Fruit fly (Drosophila melanogaster) whole organism, embryonic: ENCODE measurements around the gene CG14142.

Source experiments
- CG1024 ChIP-seq: fragments of 200-800 bp; sonication (Bioruptor generic); IDR thresholded peaks from 2 replicates; pipeline ENCODE4 v1.3.6; 2022; ENCODE audit warnings: missing biosample characterization, missing genetic modification characterization
- CG10654 ChIP-seq: fragments of 200-800 bp; sonication (Bioruptor generic); optimal IDR thresholded peaks from 2 replicates; lab custom pipeline; 2016; ENCODE audit warnings: missing biosample characterization, missing genetic modification characterization
- CG11695 ChIP-seq: fragments of 200-800 bp; sonication (Bioruptor generic); IDR thresholded peaks from 3 replicates; pipeline ENCODE4 v1.3.6; 2022; ENCODE audit warnings: missing biosample characterization, missing genetic modification characterization
- CG12071 ChIP-seq: fragments of 200-800 bp; sonication (Bioruptor generic); optimal IDR thresholded peaks from 3 replicates; lab custom pipeline; 2018; ENCODE audit warnings: missing biosample characterization, mild to moderate bottlenecking, missing genetic modification characterization
- CG12104 ChIP-seq: fragments of 200-800 bp; sonication (Bioruptor generic); optimal IDR thresholded peaks from 3 replicates; lab custom pipeline; 2016; ENCODE audit warnings: missing biosample characterization, missing genetic modification characterization
- CG12219 ChIP-seq: fragments of 200-800 bp; sonication (Bioruptor generic); optimal IDR thresholded peaks from 3 replicates; lab custom pipeline; 2018; ENCODE audit warnings: missing biosample characterization, mild to moderate bottlenecking, missing genetic modification characterization
- CG14710 ChIP-seq: fragments of 200-800 bp; sonication (Bioruptor generic); optimal IDR thresholded peaks from 3 replicates; lab custom pipeline; 2019; ENCODE audit warnings: missing biosample characterization, mild to moderate bottlenecking, missing genetic modification characterization, moderate library complexity
- CG14860 ChIP-seq: fragments of 200-800 bp; sonication (Bioruptor generic); IDR thresholded peaks from 3 replicates; pipeline ENCODE4 v1.3.6; 2022; ENCODE audit warnings: missing biosample characterization, missing genetic modification characterization; ENCODE audit not compliant: partially characterized antibody
- CG14965 ChIP-seq: fragments of 200-800 bp; sonication (Bioruptor generic); optimal IDR thresholded peaks from 2 replicates; lab custom pipeline; 2016; ENCODE audit warnings: missing biosample characterization, missing genetic modification characterization, borderline replicate concordance
- CG15601 ChIP-seq: fragments of 200-800 bp; sonication (Bioruptor generic); optimal IDR thresholded peaks from 3 replicates; lab custom pipeline; 2019; ENCODE audit warnings: missing biosample characterization, mild to moderate bottlenecking, missing genetic modification characterization, moderate library complexity
- CG15696 ChIP-seq: fragments of 200-800 bp; sonication (Bioruptor generic); optimal IDR thresholded peaks from 2 replicates; lab custom pipeline; 2019; ENCODE audit warnings: missing biosample characterization, mild to moderate bottlenecking, missing genetic modification characterization, moderate library complexity
- CG16779 ChIP-seq: fragments of 200-800 bp; sonication (Bioruptor generic); IDR thresholded peaks from 2 replicates; pipeline ENCODE4 v1.3.6; 2022; ENCODE audit warnings: missing biosample characterization, missing genetic modification characterization
- CG17186 ChIP-seq: fragments of 200-800 bp; sonication (Bioruptor generic); optimal IDR thresholded peaks from 3 replicates; lab custom pipeline; 2017; ENCODE audit warnings: missing biosample characterization, missing genetic modification reagents, missing genetic modification characterization
- CG17328 ChIP-seq: fragments of 200-800 bp; sonication (Bioruptor generic); IDR thresholded peaks from 2 replicates; pipeline ENCODE4 v1.3.6; 2022; ENCODE audit warnings: missing biosample characterization, missing genetic modification characterization
- CG3065 ChIP-seq: fragments of 200-800 bp; sonication (Bioruptor generic); optimal IDR thresholded peaks from 2 replicates; lab custom pipeline; 2016; ENCODE audit warnings: missing biosample characterization, missing genetic modification characterization
- CG32532 ChIP-seq: fragments of 200-800 bp; sonication (Bioruptor generic); IDR thresholded peaks from 2 replicates; pipeline ENCODE4 v1.3.6; 2022; ENCODE audit warnings: missing biosample characterization, missing genetic modification characterization
- CG32772 ChIP-seq: fragments of 200-800 bp; sonication (Bioruptor generic); IDR thresholded peaks from 2 replicates; pipeline ENCODE4 v1.3.6; 2022; ENCODE audit warnings: missing biosample characterization, missing genetic modification characterization
- CG34422 ChIP-seq: fragments of 200-800 bp; sonication (Bioruptor generic); IDR thresholded peaks from 3 replicates; pipeline ENCODE4 v1.3.6; 2022; ENCODE audit warnings: missing biosample characterization, missing genetic modification characterization
- CG7357 ChIP-seq: fragments of 200-800 bp; sonication (Bioruptor generic); IDR thresholded peaks from 3 replicates; pipeline ENCODE4 v1.3.6; 2022; ENCODE audit warnings: missing biosample characterization, missing genetic modification characterization
- CTCF ChIP-seq: fragments of 200-800 bp; sonication (Bioruptor generic); optimal IDR thresholded peaks from 2 replicates; lab custom pipeline; 2017; ENCODE audit warnings: missing biosample characterization, mild to moderate bottlenecking, missing genetic modification characterization, moderate library complexity
- CkIIα-i1 ChIP-seq: fragments of 200-800 bp; sonication (Bioruptor generic); IDR thresholded peaks from 2 replicates; pipeline ENCODE4 v1.3.6; 2022; ENCODE audit warnings: missing biosample characterization, missing genetic modification characterization
- Doc2 ChIP-seq: fragments of 200-800 bp; sonication (Bioruptor generic); IDR thresholded peaks from 2 replicates; pipeline ENCODE4 v1.3.6; 2022; ENCODE audit warnings: missing biosample characterization, missing genetic modification characterization
- GATAe ChIP-seq: fragments of 200-800 bp; sonication (Bioruptor generic); conservative IDR thresholded peaks from 2 replicates; pipeline ENCODE4 v1.3.6; 2022; ENCODE audit warnings: missing biosample characterization, missing genetic modification characterization
- Meics ChIP-seq: fragments of 200-800 bp; sonication (Bioruptor generic); optimal IDR thresholded peaks from 2 replicates; lab custom pipeline; 2017; ENCODE audit warnings: missing biosample characterization, mild to moderate bottlenecking, missing genetic modification characterization
- Mes4 ChIP-seq: fragments of 200-800 bp; sonication (Bioruptor generic); optimal IDR thresholded peaks from 2 replicates; lab custom pipeline; 2016; ENCODE audit warnings: missing biosample characterization, missing genetic modification characterization
- Neu2 ChIP-seq: fragments of 200-800 bp; sonication (Bioruptor generic); optimal IDR thresholded peaks from 3 replicates; lab custom pipeline; 2016; ENCODE audit warnings: missing biosample characterization, missing genetic modification characterization, borderline replicate concordance
- Side ChIP-seq: fragments of 200-800 bp; sonication (Bioruptor generic); optimal IDR thresholded peaks from 2 replicates; lab custom pipeline; 2016; ENCODE audit warnings: missing biosample characterization, missing genetic modification characterization
- Spps ChIP-seq: fragments of 200-800 bp; sonication (Bioruptor generic); optimal IDR thresholded peaks from 2 replicates; lab custom pipeline; 2018; ENCODE audit warnings: missing biosample characterization, mild to moderate bottlenecking, missing genetic modification characterization
- Sry-β ChIP-seq: fragments of 200-800 bp; sonication (Bioruptor generic); optimal IDR thresholded peaks from 2 replicates; lab custom pipeline; 2018; ENCODE audit warnings: missing biosample characterization, mild to moderate bottlenecking, missing genetic modification characterization, moderate library complexity
- ab ChIP-seq: fragments of 200-800 bp; sonication (Bioruptor generic); optimal IDR thresholded peaks from 2 replicates; lab custom pipeline; 2016; ENCODE audit warnings: missing biosample characterization, missing genetic modification characterization
- ap ChIP-seq: fragments of 200-800 bp; sonication (Bioruptor generic); IDR thresholded peaks from 2 replicates; pipeline ENCODE4 v1.3.6; 2022; ENCODE audit warnings: missing biosample characterization, missing genetic modification characterization
- ase ChIP-seq: fragments of 200-800 bp; sonication (Bioruptor generic); IDR thresholded peaks from 3 replicates; pipeline ENCODE4 v1.3.6; 2022; ENCODE audit warnings: missing biosample characterization, missing genetic modification characterization
- dimm ChIP-seq: fragments of 200-800 bp; sonication (Bioruptor generic); IDR thresholded peaks from 2 replicates; pipeline ENCODE4 v1.3.6; 2022; ENCODE audit warnings: missing biosample characterization, missing genetic modification characterization
- dm ChIP-seq: fragments of 200-800 bp; sonication (Bioruptor generic); optimal IDR thresholded peaks from 3 replicates; lab custom pipeline; 2016; ENCODE audit warnings: missing biosample characterization, missing genetic modification characterization
- fd96Cb ChIP-seq: fragments of 200-800 bp; sonication (Bioruptor generic); optimal IDR thresholded peaks from 2 replicates; lab custom pipeline; 2018; ENCODE audit warnings: missing biosample characterization, mild to moderate bottlenecking, missing genetic modification characterization, moderate library complexity
- fu2 ChIP-seq: fragments of 200-800 bp; sonication (Bioruptor generic); optimal IDR thresholded peaks from 2 replicates; lab custom pipeline; 2016; ENCODE audit warnings: missing biosample characterization, missing genetic modification characterization
- hb ChIP-seq: fragments of 200-800 bp; sonication (Bioruptor generic); IDR thresholded peaks from 3 replicates; pipeline ENCODE4 v1.3.6; 2022; ENCODE audit warnings: missing biosample characterization, missing genetic modification characterization; ENCODE audit not compliant: partially characterized antibody
- inv ChIP-seq: fragments of 200-800 bp; sonication (Bioruptor generic); IDR thresholded peaks from 2 replicates; pipeline ENCODE4 v1.3.6; 2022; ENCODE audit warnings: missing biosample characterization, missing genetic modification characterization; ENCODE audit not compliant: partially characterized antibody
- jing ChIP-seq: fragments of 200-800 bp; sonication (Bioruptor generic); optimal IDR thresholded peaks from 2 replicates; lab custom pipeline; 2018; ENCODE audit warnings: missing biosample characterization, mild to moderate bottlenecking, missing genetic modification characterization
- kay ChIP-seq: fragments of 200-800 bp; sonication (Bioruptor generic); optimal IDR thresholded peaks from 2 replicates; lab custom pipeline; 2016; ENCODE audit warnings: missing biosample characterization, missing genetic modification characterization
- maf-S ChIP-seq: fragments of 200-800 bp; sonication (Bioruptor generic); optimal IDR thresholded peaks from 2 replicates; lab custom pipeline; 2016; ENCODE audit warnings: missing biosample characterization, missing genetic modification characterization
- onecut ChIP-seq: fragments of 200-800 bp; sonication (Bioruptor generic); IDR thresholded peaks from 2 replicates; pipeline ENCODE4 v1.3.6; 2022; ENCODE audit warnings: missing biosample characterization, missing genetic modification characterization
- org-1 ChIP-seq: fragments of 200-800 bp; sonication (Bioruptor generic); optimal IDR thresholded peaks from 2 replicates; lab custom pipeline; 2017; ENCODE audit warnings: missing biosample characterization, missing genetic modification characterization
- pan ChIP-seq, 4 experiments: fragments of >200 bp in 3 of 4; fragments of 200-800 bp in 1 of 4; sonication (Bioruptor generic) in 1 of 4; optimal IDR thresholded peaks in 3 of 4; IDR thresholded peaks in 1 of 4; 2 replicates each; pipeline versions ENCODE4 v1.3.6 to Lab custom; 2017 to 2022; ENCODE audit warnings: missing biosample characterization in 2 of 4, missing genetic modification characterization in 2 of 4, mixed read lengths in 1 of 4
- tap ChIP-seq: fragments of 200-800 bp; optimal IDR thresholded peaks from 3 replicates; lab custom pipeline; 2019; ENCODE audit warnings: missing biosample characterization, mild to moderate bottlenecking, missing genetic modification characterization, moderate library complexity
- tio ChIP-seq: fragments of 200-800 bp; sonication (Bioruptor generic); optimal IDR thresholded peaks from 2 replicates; lab custom pipeline; 2017; ENCODE audit warnings: missing biosample characterization, missing genetic modification characterization, inconsistent platforms
- unc-4 ChIP-seq: fragments of 200-800 bp; sonication (Bioruptor generic); IDR thresholded peaks from 2 replicates; pipeline ENCODE4 v1.3.6; 2022; ENCODE audit warnings: missing biosample characterization, missing genetic modification characterization; ENCODE audit not compliant: partially characterized antibody
- z ChIP-seq: fragments of 200-800 bp; sonication (Bioruptor generic); IDR thresholded peaks from 3 replicates; pipeline ENCODE4 v1.3.6; 2022; ENCODE audit warnings: missing biosample characterization, missing genetic modification characterization
- zen2 ChIP-seq: fragments of 200-800 bp; sonication (Bioruptor generic); IDR thresholded peaks from 3 replicates; pipeline ENCODE4 v1.3.6; 2022; ENCODE audit warnings: missing biosample characterization, missing genetic modification characterization; ENCODE audit not compliant: partially characterized antibody

Gene CG14142

DNA sequence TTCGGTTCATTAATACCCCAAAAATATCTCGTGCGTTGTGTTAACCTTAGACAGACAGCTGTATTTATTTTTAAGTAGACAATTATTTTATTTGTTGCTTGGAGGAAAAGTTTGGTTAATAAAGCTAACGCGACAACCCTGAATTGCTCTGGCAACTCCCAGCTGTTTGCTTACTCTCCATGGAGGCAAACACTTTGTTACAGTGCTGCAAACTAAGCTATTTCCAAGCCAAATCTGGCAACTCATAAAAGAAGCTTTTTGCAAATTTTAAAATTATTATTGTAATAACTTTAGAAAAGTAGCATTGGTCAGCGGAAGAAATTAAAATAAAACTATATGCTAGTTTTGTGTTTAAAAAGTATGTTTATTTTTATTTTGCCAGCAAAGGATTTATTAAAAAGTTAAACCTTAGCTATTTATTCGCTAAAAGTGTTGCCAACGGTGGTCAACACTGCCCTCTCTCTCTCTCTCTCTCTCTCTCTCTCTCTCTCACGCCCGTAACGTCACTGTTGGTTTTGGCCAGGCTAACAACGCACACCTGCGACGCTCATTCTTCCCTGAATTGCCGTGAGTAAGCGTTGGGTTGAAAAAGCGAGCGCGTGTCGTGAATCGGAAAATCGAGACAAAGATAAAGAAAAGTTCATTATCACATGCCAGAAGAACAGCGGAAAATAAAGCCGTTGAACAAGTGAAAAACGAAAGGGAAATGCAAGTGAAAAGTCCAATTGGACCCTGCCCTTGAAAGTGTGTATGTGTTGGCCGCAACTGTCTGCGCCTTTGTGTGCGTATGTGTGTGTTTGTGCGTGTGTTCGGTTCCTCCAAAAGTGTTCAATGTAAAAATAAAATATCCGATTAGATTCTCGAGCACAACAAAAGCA is 42.2 kb downstream of the CG14142 start (continued):
- TF ChIP-seq kay (GFP tag; lab: Kevin White, UChicago), result peak; percentile 62
- TF ChIP-seq dimm, result 0 out of 2 replicates have a peak, but pooled peaks have one; percentile 8
- TF ChIP-seq Side (GFP tag; lab: Kevin White, UChicago), result peak; percentile 85
- TF ChIP-seq tio (GFP tag; lab: Kevin White, UChicago), result no peak
- TF ChIP-seq CG10654, result peak; percentile 84
- peak; percentile 91 for TF ChIP-seq Meics (GFP tag; lab: Kevin White, UChicago)
- peak; percentile 92 for TF ChIP-seq CG34422 (GFP tag; lab: Robert Waterston, UW)
- TF ChIP-seq CG14965, result peak; percentile 65
- no peak for TF ChIP-seq zen2 (GFP tag; lab: Robert Waterston, UW)
- TF ChIP-seq CTCF (GFP tag; lab: Kevin White, UChicago), result peak; percentile 39
- peak; percentile 9 for TF ChIP-seq dm (GFP tag; lab: Kevin White, UChicago)
- peak; percentile 81 for TF ChIP-seq fu2 (GFP tag; lab: Kevin White, UChicago)
- no peak for TF ChIP-seq Doc2 (GFP tag; lab: Robert Waterston, UW)
- TF ChIP-seq Neu2, result peak; percentile 47
- TF ChIP-seq ase (GFP tag; lab: Robert Waterston, UW), result peak; percentile 90
- peak; percentile 82 for TF ChIP-seq tap (tag; lab: Kevin White, UChicago)
- TF ChIP-seq maf-S, result peak; percentile 83
- no peak for TF ChIP-seq CG14860
- TF ChIP-seq CG12104, result peak; percentile 84
- peak; percentile 52 for TF ChIP-seq CG15696 (tag; lab: Kevin White, UChicago)
- peak; percentile 79 for TF ChIP-seq fd96Cb (tag; lab: Kevin White, UChicago)
- TF ChIP-seq CG16779 (GFP tag; lab: Robert Waterston, UW), result peak; percentile 92
- peak; percentile 70 for TF ChIP-seq CG14710 (tag; lab: Kevin White, UChicago)
- peak; percentile 83 for TF ChIP-seq org-1 (GFP tag; lab: Kevin White, UChicago)
- TF ChIP-seq z, result peak; percentile 73
- TF ChIP-seq onecut (GFP tag; lab: Robert Waterston, UW), result peak; percentile 85
- peak; percentile 40 for TF ChIP-seq CG17186 (GFP tag; lab: Kevin White, UChicago)
- peak; percentile 86 for TF ChIP-seq CG32772 (GFP tag; lab: Robert Waterston, UW)
- TF ChIP-seq CG11695 (GFP tag; lab: Robert Waterston, UW), result peak; percentile 97
- peak; percentile 49 for TF ChIP-seq CG15601 (tag; lab: Kevin White, UChicago)
- 0 out of 2 replicates have a peak, but pooled peaks have one; percentile 77 for TF ChIP-seq GATAe (GFP tag; lab: Robert Waterston, UW)
- no peak for TF ChIP-seq inv (GFP tag; lab: Robert Waterston, UW)
- peak; percentile 58 for TF ChIP-seq ab (GFP tag; lab: Kevin White, UChicago)
- peak; percentile 51 for TF ChIP-seq Spps (tag; lab: Kevin White, UChicago)
- TF ChIP-seq Sry-β, result peak; percentile 97
- TF ChIP-seq CG3065 (GFP tag; lab: Kevin White, UChicago), result peak; percentile 50
- peak; percentile 92 for TF ChIP-seq CG12071 (GFP tag; lab: Kevin White, UChicago)
- peak; percentile 84 for TF ChIP-seq CG7357 (GFP tag; lab: Robert Waterston, UW)
- no peak for TF ChIP-seq jing
- peak; percentile 98 for TF ChIP-seq CG32532
- TF ChIP-seq CG17328, result peak; percentile 93
- TF ChIP-seq hb (GFP tag; lab: Robert Waterston, UW), result no peak
- TF ChIP-seq CG12219, result peak; percentile 84
- TF ChIP-seq pan (optimal IDR thresholded peaks at IDR 0.05; lab: Kevin White, UChicago), result no peak
- peak in 1 of 2 experiments; percentile 97 for TF ChIP-seq pan (GFP tag; optimal IDR thresholded peaks at IDR 0.05 in 1 of 2, IDR thresholded peaks at IDR 0.05 in 1 of 2)
- TF ChIP-seq ap (GFP tag; lab: Robert Waterston, UW), result peak; percentile 76
- TF ChIP-seq unc-4, result no peak
- peak; percentile 84 for TF ChIP-seq Mes4 (GFP tag; lab: Kevin White, UChicago)
- TF ChIP-seq CG1024, result peak; percentile 78
- peak; percentile 67; the same call in 1 of the 2 replicates for TF ChIP-seq CkIIα-i1 (GFP tag; lab: Robert Waterston, UW)
